Worm (Caenorhabditis elegans) whole organism, early embryonic: Measurements from ENCODE around the gene F18A12.7.
"Not testable (repeated sequence)": the region's sequence is repeated elsewhere in the genome, so short reads cannot be mapped to it uniquely, and the experiment has no call there.

Source experiments
- B0310.2 ChIP-seq: sonication (generic microtip); optimal IDR thresholded peaks from 2 replicates; lab custom pipeline; 2016; ENCODE audit warnings: mild to moderate bottlenecking, missing genetic modification characterization, missing compliant biosample characterization
- F13C5.2 ChIP-seq: sonication (generic microtip); optimal IDR thresholded peaks from 2 replicates; lab custom pipeline; 2017; ENCODE audit warnings: mild to moderate bottlenecking, missing genetic modification characterization, inconsistent platforms, missing compliant biosample characterization
- aly-1 ChIP-seq: sonication (generic microtip); optimal IDR thresholded peaks from 2 replicates; lab custom pipeline; 2016; ENCODE audit warnings: missing genetic modification characterization, missing compliant biosample characterization
- ama-1 ChIP-seq: fragments of 150-350 bp; optimal IDR thresholded peaks from 2 replicates; lab custom pipeline; 2014
- ceh-13 ChIP-seq: fragments of 200-800 bp; sonication (Bioruptor generic); optimal IDR thresholded peaks from 2 replicates; lab custom pipeline; 2018; ENCODE audit warnings: mild to moderate bottlenecking, missing genetic modification characterization, missing compliant biosample characterization
- ceh-36 ChIP-seq: sonication (generic microtip); optimal IDR thresholded peaks from 2 replicates; lab custom pipeline; 2016; ENCODE audit warnings: missing genetic modification characterization, inconsistent platforms, missing compliant biosample characterization
- ets-7 ChIP-seq: sonication (generic microtip); optimal IDR thresholded peaks from 2 replicates; lab custom pipeline; 2016; ENCODE audit warnings: missing genotype, missing genetic modification characterization, missing compliant biosample characterization
- flt-1 ChIP-seq: fragments of 200-800 bp; sonication (Bioruptor generic); IDR thresholded peaks from 2 replicates; pipeline ENCODE4 v1.3.6; 2022; ENCODE audit warnings: missing genetic modification characterization, missing compliant biosample characterization
- hmbx-1 ChIP-seq: sonication (generic microtip); optimal IDR thresholded peaks from 2 replicates; lab custom pipeline; 2016; ENCODE audit warnings: mild to moderate bottlenecking, missing genetic modification characterization, missing compliant biosample characterization
- hmg-4 ChIP-seq: fragments of 200-800 bp; sonication (Bioruptor generic); optimal IDR thresholded peaks from 2 replicates; lab custom pipeline; 2018; ENCODE audit warnings: mild to moderate bottlenecking, missing genetic modification characterization, missing compliant biosample characterization
- hnd-1 ChIP-seq: sonication (generic microtip); optimal IDR thresholded peaks from 2 replicates; lab custom pipeline; 2016; ENCODE audit warnings: missing genetic modification characterization, missing compliant biosample characterization
- pes-1 ChIP-seq: fragments of 200-800 bp; sonication (Bioruptor generic); IDR thresholded peaks from 2 replicates; pipeline ENCODE4 v1.3.6; 2022; ENCODE audit warnings: missing genetic modification reagents, missing genetic modification characterization, missing compliant biosample characterization
- scrt-1 ChIP-seq: fragments of 200-800 bp; sonication (Bioruptor generic); IDR thresholded peaks from 2 replicates; pipeline ENCODE4 v1.3.6; 2022; ENCODE audit warnings: missing genetic modification characterization, missing compliant biosample characterization
- sea-1 ChIP-seq: fragments of 200-800 bp; sonication (Bioruptor generic); conservative IDR thresholded peaks from 2 replicates; pipeline ENCODE4 v1.3.6; 2022; ENCODE audit warnings: missing genetic modification characterization, missing compliant biosample characterization
- tbx-11 ChIP-seq: fragments of 200-800 bp; sonication (Bioruptor generic); IDR thresholded peaks from 2 replicates; pipeline ENCODE4 v1.3.6; 2022; ENCODE audit warnings: missing genetic modification characterization, missing compliant biosample characterization
- tbx-37 ChIP-seq: fragments of 200-800 bp; sonication (Bioruptor generic); conservative IDR thresholded peaks from 2 replicates; pipeline ENCODE4 v1.3.6; 2022; ENCODE audit warnings: missing genetic modification reagents, missing genetic modification characterization, missing compliant biosample characterization
- tra-4 ChIP-seq: sonication (generic microtip); optimal IDR thresholded peaks from 2 replicates; lab custom pipeline; 2017; ENCODE audit warnings: missing genetic modification characterization, missing compliant biosample characterization

Gene F18A12.7

ce11 chrII:3414383-3414910, at the start of gene F18A12.7, which contains the start of gene F18A12.2:
Gene F18A12.7, minus strand, starts transcription at chrII:3414483.
Gene F18A12.2, plus strand, starts transcription at chrII:3414860.
- TF ChIP-seq tbx-37 (GFP tag; lab: Robert Waterston, UW), result no peak
- TF ChIP-seq flt-1 (GFP tag; lab: Robert Waterston, UW), result no peak
- no peak for TF ChIP-seq hnd-1 (tag; lab: Kevin White, UChicago)
- TF ChIP-seq sea-1 (GFP tag; lab: Robert Waterston, UW), result no peak

DNA sequence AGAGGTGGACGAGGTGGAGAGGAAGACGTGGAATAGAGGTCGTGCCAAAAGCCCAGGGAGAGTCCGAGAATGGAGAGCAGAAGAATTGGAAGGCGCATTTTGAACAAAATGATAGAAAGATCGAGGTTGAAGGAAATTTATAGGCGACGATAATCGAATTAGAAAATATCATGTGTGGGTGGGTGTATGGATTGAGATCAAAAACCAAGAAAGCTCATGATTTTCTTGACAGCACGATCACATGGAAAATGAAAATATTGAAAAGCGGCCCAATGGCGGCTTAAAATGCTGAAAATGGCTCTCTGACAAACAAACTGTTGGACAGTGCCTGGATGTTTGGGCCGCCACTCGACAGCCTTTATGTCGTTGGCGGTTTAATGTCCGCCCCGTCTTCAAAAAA, 48.8 kb upstream of the F18A12.7 start, which contains the start of gene C16C8.9:
Gene C16C8.9, minus strand, starts transcription at position 101 of the 400 bp plus-strand sequence.
- TF ChIP-seq pes-1 (GFP tag; lab: Robert Waterston, UW) (no peak), sea-1 (GFP tag; lab: Robert Waterston, UW) (no peak), hnd-1 (tag; lab: Kevin White, UChicago) (no peak), scrt-1 (GFP tag; lab: Robert Waterston, UW) (no peak)

DNA sequence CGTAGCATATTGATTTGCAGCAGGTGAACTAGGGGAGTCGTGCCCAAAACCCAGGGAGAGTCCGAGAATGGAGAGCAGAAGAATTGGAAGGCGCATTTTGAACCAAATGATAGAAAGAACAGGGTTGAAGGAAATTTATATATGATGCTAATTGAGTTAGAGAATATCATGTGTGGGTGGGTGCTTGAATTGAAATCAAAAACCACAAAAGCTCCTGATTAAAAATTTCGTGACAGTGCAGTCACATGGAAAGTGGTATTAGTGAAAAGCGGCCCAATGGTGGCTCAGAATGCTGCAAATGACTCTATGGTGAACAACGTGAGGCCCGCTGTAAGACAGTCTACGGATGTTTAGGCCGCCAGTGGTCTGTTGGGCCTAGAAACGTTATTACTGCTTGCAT, 47.3 kb upstream of the F18A12.7 start, which contains the start of gene C16C8.8:
Gene C16C8.8, minus strand, starts transcription at position 101 of the 400 bp plus-strand sequence.
- TF ChIP-seq tra-4, result no peak
- no peak for TF ChIP-seq hmg-4 (GFP tag; lab: Kevin White, UChicago)
- no peak for TF ChIP-seq B0310.2 (tag; lab: Kevin White, UChicago)
- TF ChIP-seq tbx-37 (GFP tag; lab: Robert Waterston, UW), result no peak
- no peak for TF ChIP-seq ceh-36
- TF ChIP-seq aly-1 (tag; lab: Kevin White, UChicago), result no peak
- TF ChIP-seq flt-1 (GFP tag; lab: Robert Waterston, UW), result no peak
- no peak for TF ChIP-seq ceh-13 (GFP tag; lab: Kevin White, UChicago)
- no peak for TF ChIP-seq F13C5.2
- TF ChIP-seq scrt-1 (GFP tag; lab: Robert Waterston, UW), result no peak
- TF ChIP-seq hmbx-1, result no peak
- no peak for TF ChIP-seq ets-7 (tag; lab: Kevin White, UChicago)

ce11 chrII:3460048-3460447, 45.8 kb upstream of the F18A12.7 start, which contains the start of gene C16C8.7:
Gene C16C8.7, minus strand, starts transcription at chrII:3460148.
- TF ChIP-seq ama-1 (lab: Kevin White, UChicago) (no peak), scrt-1 (GFP tag; lab: Robert Waterston, UW) (no peak), ceh-36 (no peak)

- TF ChIP-seq hnd-1 (tag; lab: Kevin White, UChicago) (no peak), ceh-36 (peak; percentile 69)
These were observed 44.9 kb upstream of the F18A12.7 start for ce11 chrII:3459199-3459598.

DNA sequence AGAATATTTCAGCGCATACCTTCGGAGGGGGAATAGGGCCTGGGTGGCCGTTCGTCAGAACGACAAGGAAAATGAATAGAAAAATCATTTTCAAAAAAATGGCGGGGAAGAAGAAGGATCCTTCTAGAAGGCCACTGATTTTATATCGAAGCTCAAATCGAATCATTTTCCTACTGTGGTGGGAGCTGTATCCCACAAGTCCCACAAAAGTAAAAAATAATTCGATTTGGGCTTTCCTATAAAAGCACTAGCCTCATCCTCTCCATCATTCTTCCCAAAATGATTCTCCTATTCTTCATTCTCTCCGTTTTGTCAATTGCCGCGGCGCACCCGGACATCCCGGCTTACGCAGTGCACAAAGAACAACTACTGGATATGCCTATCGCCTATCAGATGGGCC, 43.9 kb upstream of the F18A12.7 start, which contains the start of the genes C16C8.26 and C16C8.19:
Gene C16C8.26, minus strand, starts transcription at position 101 of the 400 bp plus-strand sequence.
Gene C16C8.19, plus strand, starts transcription at position 279 of the 400 bp plus-strand sequence.
- TF ChIP-seq ama-1 (lab: Kevin White, UChicago) (no peak), ets-7 (tag; lab: Kevin White, UChicago) (no peak), pes-1 (GFP tag; lab: Robert Waterston, UW) (no peak), flt-1 (GFP tag; lab: Robert Waterston, UW) (no peak), tbx-37 (GFP tag; lab: Robert Waterston, UW) (no peak), sea-1 (GFP tag; lab: Robert Waterston, UW) (no peak), aly-1 (tag; lab: Kevin White, UChicago) (no peak), tbx-11 (no peak), hmg-4 (GFP tag; lab: Kevin White, UChicago) (no peak), ceh-13 (GFP tag; lab: Kevin White, UChicago) (no peak), B0310.2 (tag; lab: Kevin White, UChicago) (no peak), F13C5.2 (no peak), hnd-1 (tag; lab: Kevin White, UChicago) (no peak), scrt-1 (GFP tag; lab: Robert Waterston, UW) (no peak), hmbx-1 (no peak), ceh-36 (no peak)

DNA sequence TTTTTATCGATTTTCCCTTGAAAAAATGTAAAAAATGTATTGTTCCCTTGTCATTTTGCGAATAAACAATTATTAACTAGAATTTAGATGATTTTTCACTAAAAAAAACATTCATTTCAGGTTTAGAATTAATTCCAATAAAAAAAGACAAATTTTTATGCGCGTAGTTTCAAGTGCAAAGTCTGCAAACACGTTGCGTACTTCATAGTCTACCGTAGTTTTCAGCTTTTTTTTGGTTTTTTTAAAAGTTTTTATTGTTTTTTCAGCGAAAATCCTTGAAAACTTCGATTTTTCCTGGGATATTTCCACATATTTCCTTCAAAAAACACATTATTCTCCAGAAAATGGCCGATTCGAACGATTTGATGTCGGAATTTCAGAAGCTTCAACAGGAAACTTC, 39.2 kb upstream of the F18A12.7 start, which contains the start of gene C16C8.11:
Gene C16C8.11, plus strand, starts transcription at position 188 of the 400 bp plus-strand sequence.
- TF ChIP-seq aly-1 (tag; lab: Kevin White, UChicago) (no peak), tbx-11 (no peak), scrt-1 (GFP tag; lab: Robert Waterston, UW) (no peak), ama-1 (lab: Kevin White, UChicago) (no peak), flt-1 (GFP tag; lab: Robert Waterston, UW) (no peak), hnd-1 (tag; lab: Kevin White, UChicago) (no peak), hmg-4 (GFP tag; lab: Kevin White, UChicago) (no peak), tbx-37 (GFP tag; lab: Robert Waterston, UW) (no peak)

DNA sequence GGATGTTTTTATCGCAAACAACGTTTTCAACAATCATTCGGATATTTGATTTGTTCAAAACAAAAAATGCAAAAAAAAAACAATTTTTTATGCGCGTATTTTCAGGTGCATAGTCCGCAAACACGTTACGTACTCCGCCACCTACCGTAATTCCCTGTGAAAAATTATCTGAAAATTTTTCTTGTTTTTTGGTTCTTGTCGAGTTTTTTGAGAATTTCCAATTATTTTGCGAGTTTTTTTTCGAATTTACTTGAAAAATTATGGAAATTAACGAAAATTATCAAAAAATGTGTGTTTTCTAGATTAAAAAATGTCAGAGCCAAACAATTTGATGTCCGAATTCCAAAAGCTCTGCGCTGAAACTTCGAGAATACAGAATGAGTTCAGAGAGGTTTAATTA, 38.1 kb upstream of the F18A12.7 start, which contains the start of gene C16C8.12:
Gene C16C8.12, plus strand, starts transcription at position 301 of the 400 bp plus-strand sequence.
- TF ChIP-seq ceh-13 (GFP tag; lab: Kevin White, UChicago) (no peak), aly-1 (tag; lab: Kevin White, UChicago) (no peak)

DNA sequence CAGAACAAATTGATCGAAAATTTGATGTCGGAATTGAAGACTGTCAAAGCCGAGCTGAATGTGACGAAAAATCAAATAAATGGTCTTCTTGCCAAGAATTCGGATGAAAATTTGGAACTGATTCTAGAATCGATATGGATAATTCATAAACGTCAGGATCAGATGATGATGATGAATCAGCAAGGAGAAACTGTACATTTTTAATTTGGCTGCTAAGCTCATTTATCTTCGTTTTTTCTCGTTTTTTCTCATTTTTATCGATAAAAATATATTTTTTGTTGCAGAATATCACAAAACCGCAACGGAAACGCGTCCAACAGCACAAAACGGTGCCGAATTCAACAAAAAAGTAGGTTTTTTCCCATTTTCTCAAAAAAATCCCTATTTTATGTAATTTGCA, 35.2 kb upstream of the F18A12.7 start, which contains the start of gene C16C8.14:
Gene C16C8.14, plus strand, starts transcription at position 301 of the 400 bp plus-strand sequence.
- not testable (repeated sequence) for TF ChIP-seq tbx-37 (GFP tag; lab: Robert Waterston, UW); ama-1 (lab: Kevin White, UChicago); scrt-1 (GFP tag; lab: Robert Waterston, UW)
